Worm (Caenorhabditis elegans): ENCODE data around the gene clec-71.
"Not testable (repeated sequence)": the region's sequence is repeated elsewhere in the genome, so short reads cannot be mapped to it uniquely, and the experiment has no call there.

clec-71 gene

DNA sequence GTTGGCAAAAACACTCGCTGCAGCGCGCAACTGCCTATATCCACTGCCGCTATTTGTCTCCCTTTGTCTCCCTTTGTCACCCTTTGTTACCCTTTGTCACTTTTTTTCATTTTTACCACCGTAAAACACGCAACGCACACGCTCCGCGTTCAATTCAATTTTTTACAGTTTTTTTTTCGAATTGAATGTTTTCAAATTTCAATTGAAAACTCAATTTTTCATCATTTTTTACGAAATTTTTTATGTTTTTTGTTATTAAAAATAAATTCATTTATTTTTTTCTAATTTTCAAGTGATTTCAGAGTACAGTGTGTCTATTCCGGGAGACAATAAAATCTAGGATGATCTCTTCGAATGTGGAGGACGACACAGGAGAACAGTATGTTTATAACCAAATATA lies 5.7 kb downstream of the clec-71 start, which contains the start of gene Y46C8AL.11:
TSS of gene Y46C8AL.11 (plus strand) at position 301 of the 400 bp plus-strand sequence.
- TF ChIP-seq F39B2.1 (GFP tag; IDR thresholded peaks at IDR 0.05), result no peak
- no peak for TF ChIP-seq nfya-2 (GFP tag; IDR thresholded peaks at IDR 0.05)
- no peak for TF ChIP-seq ccch-3 (GFP tag; optimal IDR thresholded peaks at IDR 0.05)
- TF ChIP-seq dpff-1 (tag; optimal IDR thresholded peaks at IDR 0.05), result no peak
- TF ChIP-seq Y95B8A.8 (GFP tag; IDR thresholded peaks at IDR 0.05), result no peak
- no peak for TF ChIP-seq madf-10 (tag; optimal IDR thresholded peaks at IDR 0.05)

DNA sequence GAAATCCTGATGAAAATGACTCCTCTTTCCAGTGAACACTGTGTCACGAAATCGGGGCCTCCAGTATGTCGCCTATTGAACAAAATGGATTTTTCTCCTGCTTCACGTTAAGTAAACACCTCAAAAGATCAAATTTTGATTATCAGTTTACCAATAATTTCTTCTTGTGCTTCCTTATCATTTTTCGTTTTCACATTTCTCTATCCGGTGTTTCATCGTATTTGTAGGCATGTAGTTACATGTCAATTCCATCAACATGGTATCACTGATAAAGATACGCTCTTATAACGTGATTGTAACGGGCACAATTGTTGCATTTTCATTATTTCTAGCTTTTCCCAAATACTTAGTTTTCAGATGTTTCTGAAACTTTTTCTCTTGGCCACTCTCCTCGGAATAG lies 7.2 kb downstream of the clec-71 start, which contains the start of gene clec-72:
TSS of gene clec-72 (plus strand) at position 358 of the 400 bp plus-strand sequence.
- TF ChIP-seq nhr-80 (tag; optimal IDR thresholded peaks at IDR 0.05), result peak; percentile 90
- TF ChIP-seq B0261.1 (tag; optimal IDR thresholded peaks at IDR 0.05), result no peak
- TF ChIP-seq aptf-2 (GFP tag; conservative IDR thresholded peaks at IDR 0.05), result no peak
- TF ChIP-seq dpff-1 (tag; optimal IDR thresholded peaks at IDR 0.05), result no peak
- TF ChIP-seq zfh-2 (GFP tag; conservative IDR thresholded peaks at IDR 0.05), result no peak
- TF ChIP-seq unc-62 (GFP tag; optimal IDR thresholded peaks at IDR 0.05), result peak; percentile 43
- peak; percentile 62 for TF ChIP-seq ets-4 (GFP tag; optimal IDR thresholded peaks at IDR 0.05)
- TF ChIP-seq attf-5 (GFP tag; optimal IDR thresholded peaks at IDR 0.05), result no peak
- peak; percentile 19; the same call in 1 of the 2 replicates for TF ChIP-seq dox-1 (GFP tag; IDR thresholded peaks at IDR 0.05)

DNA sequence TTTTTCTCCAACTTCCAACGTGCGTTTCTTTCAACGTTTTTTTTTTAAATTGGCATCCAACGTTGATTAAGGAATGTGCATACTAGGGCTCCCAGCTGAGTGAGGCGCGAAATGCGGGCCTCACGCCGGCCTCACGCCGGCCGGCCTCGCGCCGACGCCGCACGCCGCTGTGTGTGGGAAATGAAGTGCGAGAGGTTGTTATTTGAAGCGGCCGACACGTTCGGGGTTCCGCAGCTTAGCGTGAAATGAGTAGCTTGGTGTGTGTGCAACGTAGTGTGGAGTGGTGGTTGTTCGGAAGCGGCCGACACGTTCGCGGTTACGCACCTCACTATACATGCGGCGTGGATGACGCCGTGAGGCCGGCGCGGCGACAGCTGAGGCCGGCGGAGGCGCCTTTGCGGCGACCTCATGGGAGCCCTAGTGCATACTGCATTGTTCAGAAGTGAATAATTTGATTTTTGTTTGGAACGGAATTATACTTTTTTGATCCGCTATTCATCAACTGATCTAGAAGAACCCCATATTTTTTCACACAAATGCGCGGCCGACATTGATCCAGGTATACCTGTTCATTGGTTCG lies 10.2 kb downstream of the clec-71 start:
- TF ChIP-seq hmg-1.2 (GFP tag; IDR thresholded peaks at IDR 0.05) (peak; percentile 37), snpc-4 (tag; optimal IDR thresholded peaks at IDR 0.05) (peak in 1 of 4 experiments; percentile 81), zfh-2 (GFP tag; conservative IDR thresholded peaks at IDR 0.05) (peak; percentile 86), dox-1 (GFP tag; IDR thresholded peaks at IDR 0.05) (peak; percentile 7; the same call in 1 of the 2 replicates), egrh-3 (GFP tag; IDR thresholded peaks at IDR 0.05) (peak; percentile 74; the same call in 1 of the 2 replicates), ztf-28 (GFP tag; IDR thresholded peaks at IDR 0.05) (0 out of 2 replicates have a peak, but pooled peaks have one; percentile 33)
- not testable (repeated sequence) for TF ChIP-seq snpc-4 (GFP tag; optimal IDR thresholded peaks at IDR 0.05)

DNA sequence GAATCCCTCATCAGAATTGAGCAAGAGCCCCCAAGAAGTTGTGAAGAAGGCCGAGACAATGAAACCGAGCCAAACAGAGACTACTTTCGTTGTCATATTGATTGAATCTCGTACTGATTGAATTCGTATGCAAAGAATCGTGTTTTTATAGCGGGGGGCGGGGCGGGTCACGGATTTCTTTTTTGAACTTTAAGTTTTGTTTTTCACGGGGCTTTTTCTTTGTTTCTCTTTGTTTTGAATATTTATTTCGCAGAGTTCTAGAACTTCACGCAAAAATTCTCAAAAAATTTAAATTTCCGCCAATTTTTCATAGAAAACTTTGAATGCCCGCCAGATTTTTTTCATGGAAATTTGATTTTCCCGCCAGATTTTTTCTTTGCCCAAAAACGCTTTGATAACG lies 18.8 kb downstream of the clec-71 start, which contains the start of gene clec-73:
TSS of gene clec-73 (minus strand) at position 101 of the 400 bp plus-strand sequence.
- TF ChIP-seq tbx-9 (tag; optimal IDR thresholded peaks at IDR 0.05; ENCODE audit: borderline replicate concordance), result no peak
- no peak for TF ChIP-seq K12H6.12 (tag; optimal IDR thresholded peaks at IDR 0.05)
- no peak for TF ChIP-seq xnd-1 (tag; optimal IDR thresholded peaks at IDR 0.05)
- TF ChIP-seq madf-6 (GFP tag; IDR thresholded peaks at IDR 0.05), result no peak
- TF ChIP-seq F39B2.1 (GFP tag; IDR thresholded peaks at IDR 0.05), result no peak
- no peak for TF ChIP-seq ekl-4 (GFP tag; IDR thresholded peaks at IDR 0.05)
- no peak for TF ChIP-seq lin-40 (tag; optimal IDR thresholded peaks at IDR 0.05)
- TF ChIP-seq ceh-100 (GFP tag; IDR thresholded peaks at IDR 0.05), result no peak
- TF ChIP-seq ztf-22 (GFP tag; optimal IDR thresholded peaks at IDR 0.05), result no peak
- TF ChIP-seq Y53G8AR.9 (GFP tag; conservative IDR thresholded peaks at IDR 0.05), result no peak
- no peak for TF ChIP-seq hmg-20 (GFP tag; IDR thresholded peaks at IDR 0.05)
- no peak for TF ChIP-seq him-1 (tag; optimal IDR thresholded peaks at IDR 0.05)

DNA sequence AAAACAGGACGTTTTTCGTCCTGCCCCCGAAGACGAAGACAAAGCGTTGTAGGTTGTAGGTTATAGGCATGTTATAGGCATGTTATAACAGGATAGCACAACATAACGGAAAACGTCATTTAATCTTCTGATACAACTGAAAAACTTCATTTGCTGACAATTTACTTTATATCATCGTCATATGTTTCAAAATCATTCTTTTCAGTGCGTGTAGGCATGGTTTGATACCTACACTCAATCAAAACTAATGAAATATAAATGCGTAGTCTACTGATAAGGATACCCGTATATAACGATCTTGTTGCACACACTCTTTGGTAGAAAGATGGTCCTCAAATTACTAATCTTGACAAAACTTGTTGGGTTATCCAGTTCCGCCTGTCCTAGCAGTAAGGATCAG lies 19.4 kb downstream of the clec-71 start, which contains the start of gene clec-74:
TSS of gene clec-74 (plus strand) at position 301 of the 400 bp plus-strand sequence.
- TF ChIP-seq lin-54 (GFP tag; optimal IDR thresholded peaks at IDR 0.05) (no peak), B0336.3 (GFP tag; IDR thresholded peaks at IDR 0.05) (no peak), gei-17 (GFP tag; optimal IDR thresholded peaks at IDR 0.05) (no peak), dpl-1 (GFP tag; optimal IDR thresholded peaks at IDR 0.05) (no peak), dpff-1 (tag; optimal IDR thresholded peaks at IDR 0.05) (no peak), sdz-38 (tag; optimal IDR thresholded peaks at IDR 0.05) (no peak), snpc-1.1 (tag; optimal IDR thresholded peaks at IDR 0.05; ENCODE audit: insufficient read depth) (no peak), mxl-1 (tag; optimal IDR thresholded peaks at IDR 0.05) (no peak), rpc-1 (optimal IDR thresholded peaks at IDR 0.05) (no peak), rpc-1 (tag; optimal IDR thresholded peaks at IDR 0.05) (no peak), cebp-1 (GFP tag; IDR thresholded peaks at IDR 0.05) (no peak), cebp-1 (tag; optimal IDR thresholded peaks at IDR 0.05) (no peak)

Data from whole organism, young adult.